Fruit fly (Drosophila melanogaster): ENCODE data around the gene CG6761.
A peak's percentile ranks its signal among the peaks of the same experiment; 100 is the strongest.

The CG6761 gene

DNA sequence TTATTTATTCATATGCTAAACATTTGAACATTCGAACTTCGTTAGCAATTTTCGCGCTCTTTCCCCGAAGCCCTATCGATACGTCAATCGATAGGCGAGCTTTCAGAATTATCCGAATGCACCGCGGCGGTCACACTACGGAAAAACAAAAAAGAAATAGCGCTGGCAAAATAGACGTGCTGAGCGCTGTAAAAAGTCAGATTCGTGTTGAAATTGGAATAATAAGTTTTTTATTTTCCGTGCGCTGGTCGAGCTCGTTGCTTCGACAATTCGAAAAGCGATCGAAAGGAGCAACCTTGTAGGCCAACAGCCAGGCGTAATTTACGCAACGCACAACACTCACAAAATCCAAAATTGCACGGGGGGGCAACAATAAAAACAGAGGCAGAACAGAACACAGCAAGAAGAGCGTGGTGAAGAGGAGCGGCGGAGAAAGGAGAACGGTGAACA, 5.2 kb downstream of the CG6761 start, which contains the start of gene Ubc4 (continued):
- TF ChIP-seq gsb-n (tag; optimal IDR thresholded peaks at IDR 0.05) (no peak), CG5245 (GFP tag; optimal IDR thresholded peaks at IDR 0.05) (no peak), CG9932 (GFP tag; IDR thresholded peaks at IDR 0.05) (peak; percentile 48; the same call in 1 of the 2 replicates), CG12155 (GFP tag; optimal IDR thresholded peaks at IDR 0.05) (no peak), vfl (GFP tag; optimal IDR thresholded peaks at IDR 0.05) (peak; percentile 13), Dref (GFP tag; IDR thresholded peaks at IDR 0.05) (peak; percentile 93), CG31441 (GFP tag; IDR thresholded peaks at IDR 0.05) (no peak), Ets97D (GFP tag; optimal IDR thresholded peaks at IDR 0.05) (peak; percentile 54), CG6813 (GFP tag; optimal IDR thresholded peaks at IDR 0.05) (no peak), CG4617 (GFP tag; optimal IDR thresholded peaks at IDR 0.05; ENCODE audit: borderline replicate concordance) (peak; percentile 81), wek (GFP tag; optimal IDR thresholded peaks at IDR 0.05) (no peak), CG2116 (GFP tag; optimal IDR thresholded peaks at IDR 0.05) (peak; percentile 78), CG12659 (GFP tag; optimal IDR thresholded peaks at IDR 0.05) (peak; percentile 57), sna (GFP tag; IDR thresholded peaks at IDR 0.05; ENCODE audit: partially characterized antibody) (peak; percentile 88), stc (GFP tag; IDR thresholded peaks at IDR 0.05) (0 out of 2 replicates have a peak, but pooled peaks have one; percentile 11), Pdp1 (GFP tag; optimal IDR thresholded peaks at IDR 0.05) (peak in 1 of 2 experiments; percentile 72), hb (GFP tag; IDR thresholded peaks at IDR 0.05; ENCODE audit: partially characterized antibody) (peak; percentile 76), Sry-δ (GFP tag; optimal IDR thresholded peaks at IDR 0.05) (peak; percentile 86), CG17568 (GFP tag; optimal IDR thresholded peaks at IDR 0.05) (no peak), zfh2 (GFP tag; optimal IDR thresholded peaks at IDR 0.05) (peak; percentile 20), Nf-YC (tag; optimal IDR thresholded peaks at IDR 0.05) (peak; percentile 74), CG17385 (GFP tag; optimal IDR thresholded peaks at IDR 0.05) (no peak), dm (GFP tag; optimal IDR thresholded peaks at IDR 0.05) (peak; percentile 36), HLH4C (GFP tag; IDR thresholded peaks at IDR 0.05; ENCODE audit: partially characterized antibody) (peak; percentile 81), tna (GFP tag; IDR thresholded peaks at IDR 0.05; ENCODE audit: partially characterized antibody) (peak; percentile 71), vnd (GFP tag; IDR thresholded peaks at IDR 0.05; ENCODE audit: partially characterized antibody) (peak; percentile 71), fd64A (GFP tag; optimal IDR thresholded peaks at IDR 0.05) (no peak), CG33213 (GFP tag; optimal IDR thresholded peaks at IDR 0.05) (peak; percentile 4), CG2120 (GFP tag; optimal IDR thresholded peaks at IDR 0.05) (peak; percentile 51), Oaz (GFP tag; IDR thresholded peaks at IDR 0.05) (no peak), CG3163 (GFP tag; optimal IDR thresholded peaks at IDR 0.05) (no peak), knrl (GFP tag; IDR thresholded peaks at IDR 0.05; ENCODE audit: partially characterized antibody) (peak; percentile 83), dpn (GFP tag; optimal IDR thresholded peaks at IDR 0.05) (peak in 1 of 2 experiments; percentile 2), lilli (GFP tag; optimal IDR thresholded peaks at IDR 0.05) (peak; percentile 42), PHDP (tag; optimal IDR thresholded peaks at IDR 0.05) (peak; percentile 7), CG18764 (GFP tag; optimal IDR thresholded peaks at IDR 0.05) (no peak), nerfin-2 (GFP tag; IDR thresholded peaks at IDR 0.05; ENCODE audit: partially characterized antibody) (peak; percentile 56), bbx (GFP tag; IDR thresholded peaks at IDR 0.05; ENCODE audit: partially characterized antibody) (peak; percentile 89), MTF-1 (GFP tag; optimal IDR thresholded peaks at IDR 0.05; ENCODE audit: borderline replicate concordance) (no peak), nmo (GFP tag; optimal IDR thresholded peaks at IDR 0.05) (peak; percentile 10), CG7963 (GFP tag; IDR thresholded peaks at IDR 0.05; ENCODE audit: partially characterized antibody) (peak; percentile 86), CG11456 (GFP tag; IDR thresholded peaks at IDR 0.05) (no peak), Trl (optimal IDR thresholded peaks at IDR 0.05) (peak in 1 of 2 experiments; percentile 30), Trl (GFP tag; optimal IDR thresholded peaks at IDR 0.05) (no peak), Adf1 (GFP tag; IDR thresholded peaks at IDR 0.05) (peak; percentile 25; the same call in 1 of the 2 replicates), E2f1 (GFP tag; IDR thresholded peaks at IDR 0.05) (peak; percentile 44; the same call in 1 of the 2 replicates), tll (GFP tag; optimal IDR thresholded peaks at IDR 0.05) (no peak), HmgZ (tag; optimal IDR thresholded peaks at IDR 0.05) (peak; percentile 55), wdn (GFP tag; IDR thresholded peaks at IDR 0.05) (no peak)
